Fruit fly (Drosophila melanogaster): ENCODE data around the gene Atg101.

Gene Atg101

dm6 chrX:18837046-18837445 lies 45.6 kb downstream of the Atg101 start (continued):
- TF ChIP-seq slp2 (GFP tag; optimal IDR thresholded peaks at IDR 0.05) (no peak), az2 (GFP tag; optimal IDR thresholded peaks at IDR 0.05) (peak; percentile 25), chm (GFP tag; IDR thresholded peaks at IDR 0.05) (no peak), mam (GFP tag; optimal IDR thresholded peaks at IDR 0.05) (peak; percentile 31), B-H1 (GFP tag; IDR thresholded peaks at IDR 0.05) (no peak), CG14710 (tag; optimal IDR thresholded peaks at IDR 0.05) (no peak), CG11504 (tag; optimal IDR thresholded peaks at IDR 0.05) (peak; percentile 59), CG10147 (GFP tag; optimal IDR thresholded peaks at IDR 0.05) (no peak), CG7987 (GFP tag; optimal IDR thresholded peaks at IDR 0.05) (no peak), vvl (GFP tag; IDR thresholded peaks at IDR 0.05) (peak; percentile 46; the same call in 1 of the 2 replicates), Asciz (GFP tag; optimal IDR thresholded peaks at IDR 0.05) (no peak), CG18599 (GFP tag; optimal IDR thresholded peaks at IDR 0.05) (no peak), repo (GFP tag; optimal IDR thresholded peaks at IDR 0.05) (no peak), usp (GFP tag; optimal IDR thresholded peaks at IDR 0.05) (no peak), jing (GFP tag; optimal IDR thresholded peaks at IDR 0.05) (peak; percentile 1), CG5245 (GFP tag; optimal IDR thresholded peaks at IDR 0.05) (no peak), lola (GFP tag; optimal IDR thresholded peaks at IDR 0.05) (peak in 1 of 3 experiments; percentile 28), Mrtf (GFP tag; IDR thresholded peaks at IDR 0.05) (0 out of 3 replicates have a peak, but pooled peaks have one; percentile 11), Ptx1 (GFP tag; IDR thresholded peaks at IDR 0.05) (peak; percentile 77), zen (tag; optimal IDR thresholded peaks at IDR 0.05) (no peak), CG12391 (tag; optimal IDR thresholded peaks at IDR 0.05) (peak; percentile 45), en (GFP tag; optimal IDR thresholded peaks at IDR 0.05) (no peak), ERR (GFP tag; optimal IDR thresholded peaks at IDR 0.05) (no peak), CG6683 (GFP tag; optimal IDR thresholded peaks at IDR 0.05) (no peak), Lhr (GFP tag; optimal IDR thresholded peaks at IDR 0.05) (no peak), slbo (GFP tag; IDR thresholded peaks at IDR 0.05) (peak; percentile 51), CG11560 (tag; IDR thresholded peaks at IDR 0.05) (no peak), CG3847 (GFP tag; IDR thresholded peaks at IDR 0.05) (no peak; the same call in 1 of the 2 replicates), ci (GFP tag; IDR thresholded peaks at IDR 0.05) (0 out of 3 replicates have a peak, but pooled peaks have one; percentile 61), Doc2 (GFP tag; IDR thresholded peaks at IDR 0.05) (no peak), Bteb2 (GFP tag; optimal IDR thresholded peaks at IDR 0.05) (no peak), otp (GFP tag; IDR thresholded peaks at IDR 0.05) (0 out of 3 replicates have a peak, but pooled peaks have one; percentile 15), D (optimal IDR thresholded peaks at IDR 0.05) (no peak), D (GFP tag; optimal IDR thresholded peaks at IDR 0.05) (no peak), ewg (GFP tag; optimal IDR thresholded peaks at IDR 0.05) (peak; percentile 14), toy (GFP tag; IDR thresholded peaks at IDR 0.05) (no peak), crol (GFP tag; IDR thresholded peaks at IDR 0.05) (no peak), CG15011 (GFP tag; optimal IDR thresholded peaks at IDR 0.05) (no peak), trem (tag; optimal IDR thresholded peaks at IDR 0.05) (no peak), hbn (GFP tag; IDR thresholded peaks at IDR 0.05; ENCODE audit: partially characterized antibody) (no peak), CG10267 (tag; optimal IDR thresholded peaks at IDR 0.05) (no peak), sob (GFP tag; IDR thresholded peaks at IDR 0.05) (peak; percentile 35; the same call in 1 of the 2 replicates), Ets97D (GFP tag; optimal IDR thresholded peaks at IDR 0.05) (no peak), CG1602 (GFP tag; optimal IDR thresholded peaks at IDR 0.05) (no peak), dmrt99B (tag; optimal IDR thresholded peaks at IDR 0.05) (peak; percentile 59), CG14667 (GFP tag; IDR thresholded peaks at IDR 0.05) (0 out of 2 replicates have a peak, but pooled peaks have one; percentile 21), Trl (optimal IDR thresholded peaks at IDR 0.05) (no peak), Trl (GFP tag; optimal IDR thresholded peaks at IDR 0.05) (peak; percentile 35), sim (GFP tag; IDR thresholded peaks at IDR 0.05) (no peak), ac (GFP tag; optimal IDR thresholded peaks at IDR 0.05) (no peak), chinmo (GFP tag; IDR thresholded peaks at IDR 0.05; ENCODE audit: partially characterized antibody) (no peak), z (GFP tag; IDR thresholded peaks at IDR 0.05) (no peak)
